Worm (Caenorhabditis elegans): ENCODE data around the gene col-128.
A peak's percentile ranks its signal among the peaks of the same experiment; 100 is the strongest.

The col-128 gene

ce11 chrIV:11563090-11563489 is 11.3 kb upstream of the col-128 start:
- no peak for TF ChIP-seq tbx-7 (tag; optimal IDR thresholded peaks at IDR 0.05)
- no peak for TF ChIP-seq hlh-15 (tag; optimal IDR thresholded peaks at IDR 0.05)
- no peak for TF ChIP-seq npax-4 (tag; optimal IDR thresholded peaks at IDR 0.05)
- no peak for TF ChIP-seq F13H6.1 (tag; optimal IDR thresholded peaks at IDR 0.05)
- TF ChIP-seq Y22D7AL.16 (tag; optimal IDR thresholded peaks at IDR 0.05) = no peak
- no peak for TF ChIP-seq unc-86 (tag; optimal IDR thresholded peaks at IDR 0.05)
- no peak for TF ChIP-seq elt-4 (tag; optimal IDR thresholded peaks at IDR 0.05)
- no peak for TF ChIP-seq C38D4.7 (GFP tag; optimal IDR thresholded peaks at IDR 0.05)
- TF ChIP-seq odd-2 (tag; optimal IDR thresholded peaks at IDR 0.05) = no peak
- TF ChIP-seq nhr-11 (tag; optimal IDR thresholded peaks at IDR 0.05) = no peak
- TF ChIP-seq unc-42 (tag; optimal IDR thresholded peaks at IDR 0.05) = no peak
- TF ChIP-seq fax-1 (tag; optimal IDR thresholded peaks at IDR 0.05) = no peak
- TF ChIP-seq gmeb-2 (tag; optimal IDR thresholded peaks at IDR 0.05) = no peak
- TF ChIP-seq rnt-1 (tag; optimal IDR thresholded peaks at IDR 0.05) = no peak
- TF ChIP-seq hlh-6 (tag; optimal IDR thresholded peaks at IDR 0.05) = no peak
- no peak for TF ChIP-seq ceh-22 (tag; optimal IDR thresholded peaks at IDR 0.05)
- TF ChIP-seq mec-3 (tag; optimal IDR thresholded peaks at IDR 0.05; ENCODE audit: borderline replicate concordance) = no peak
- TF ChIP-seq unc-55 (GFP tag; optimal IDR thresholded peaks at IDR 0.05) = no peak

DNA sequence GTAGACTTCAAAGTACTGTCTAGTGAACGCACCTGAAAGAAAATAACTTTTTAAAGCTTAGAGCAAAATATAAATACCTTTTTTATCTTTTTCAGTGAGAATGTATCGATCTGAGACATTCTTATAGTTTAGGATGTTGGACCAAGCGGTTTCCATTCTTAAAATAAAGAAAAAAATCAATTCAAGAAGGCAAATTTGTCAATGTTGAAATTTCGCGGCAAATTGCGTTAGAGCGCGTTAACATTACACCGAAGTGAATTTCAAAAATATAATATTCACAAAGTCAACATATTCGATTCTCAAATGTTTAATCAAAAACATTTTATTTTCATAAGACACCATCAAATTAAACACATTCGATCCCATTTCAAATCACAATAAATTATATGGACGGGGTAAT is 9.9 kb upstream of the col-128 start, which contains the start of gene F12F6.7:
F12F6.7 (minus strand) TSS at position 157 of the 400 bp plus-strand sequence.
- TF ChIP-seq tbx-7 (tag; optimal IDR thresholded peaks at IDR 0.05) (no peak), hlh-13 (GFP tag; optimal IDR thresholded peaks at IDR 0.05) (no peak), elt-2 (tag; optimal IDR thresholded peaks at IDR 0.05) (no peak), ceh-31 (tag; optimal IDR thresholded peaks at IDR 0.05) (no peak), ceh-45 (GFP tag; IDR thresholded peaks at IDR 0.05) (no peak), pqm-1 (tag; optimal IDR thresholded peaks at IDR 0.05) (no peak), ttx-3 (tag; optimal IDR thresholded peaks at IDR 0.05) (no peak), T23F11.4 (GFP tag; optimal IDR thresholded peaks at IDR 0.05) (no peak), ceh-18 (tag; optimal IDR thresholded peaks at IDR 0.05) (no peak), nfya-1 (tag; optimal IDR thresholded peaks at IDR 0.05) (no peak), ceh-34 (tag; optimal IDR thresholded peaks at IDR 0.05) (no peak), pag-3 (tag; optimal IDR thresholded peaks at IDR 0.05; ENCODE audit: borderline replicate concordance) (no peak), C08G9.2 (tag; optimal IDR thresholded peaks at IDR 0.05) (no peak), C38D4.7 (GFP tag; optimal IDR thresholded peaks at IDR 0.05) (no peak), ceh-14 (tag; optimal IDR thresholded peaks at IDR 0.05) (no peak)

DNA sequence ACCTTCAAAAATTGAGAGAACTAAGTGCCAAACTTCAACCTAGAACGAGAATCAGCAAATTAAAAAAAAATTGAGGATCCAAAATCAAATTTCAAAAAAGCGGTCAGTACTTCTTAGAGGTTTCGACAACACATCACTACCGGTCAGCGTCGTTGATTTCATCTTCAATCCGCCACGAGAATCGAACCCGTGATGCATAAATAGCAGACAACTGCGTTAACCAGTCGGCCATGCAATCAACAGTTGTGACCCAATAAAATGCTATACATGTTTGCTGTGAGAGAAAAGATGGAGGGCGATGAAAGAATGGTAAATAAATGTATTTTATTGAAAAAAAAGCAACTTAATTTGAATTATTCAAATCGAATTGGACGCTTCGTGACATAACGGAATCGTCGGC is 2.1 kb downstream of the col-128 start:
- no peak for TF ChIP-seq pqm-1 (tag; optimal IDR thresholded peaks at IDR 0.05)
- TF ChIP-seq hlh-8 (tag; optimal IDR thresholded peaks at IDR 0.05) = peak; percentile 55
- TF ChIP-seq eyg-1 (tag; optimal IDR thresholded peaks at IDR 0.05) = peak; percentile 50
- TF ChIP-seq lin-11 (tag; optimal IDR thresholded peaks at IDR 0.05) = peak; percentile 80
- TF ChIP-seq hlh-6 (tag; optimal IDR thresholded peaks at IDR 0.05) = peak; percentile 77
- no peak for TF ChIP-seq nhr-11 (tag; optimal IDR thresholded peaks at IDR 0.05)
- TF ChIP-seq nfya-1 (tag; optimal IDR thresholded peaks at IDR 0.05) = peak; percentile 71
- peak; percentile 80 for TF ChIP-seq sox-4 (tag; optimal IDR thresholded peaks at IDR 0.05)
- TF ChIP-seq hlh-13 (GFP tag; optimal IDR thresholded peaks at IDR 0.05) = peak; percentile 74
- no peak for TF ChIP-seq mec-3 (tag; optimal IDR thresholded peaks at IDR 0.05; ENCODE audit: borderline replicate concordance)
- peak; percentile 9 for TF ChIP-seq pros-1 (tag; optimal IDR thresholded peaks at IDR 0.05)
- peak; percentile 79 for TF ChIP-seq ttx-3 (tag; optimal IDR thresholded peaks at IDR 0.05)
- peak; percentile 74 for TF ChIP-seq unc-86 (tag; optimal IDR thresholded peaks at IDR 0.05)
- peak; percentile 76 for TF ChIP-seq T23F11.4 (GFP tag; optimal IDR thresholded peaks at IDR 0.05)
- TF ChIP-seq ceh-30 (tag; optimal IDR thresholded peaks at IDR 0.05) = no peak
- TF ChIP-seq npax-4 (tag; optimal IDR thresholded peaks at IDR 0.05) = peak; percentile 67
- peak; percentile 10 for TF ChIP-seq ahr-1 (tag; optimal IDR thresholded peaks at IDR 0.05)
- TF ChIP-seq pha-2 (tag; optimal IDR thresholded peaks at IDR 0.05) = peak; percentile 83
- TF ChIP-seq unc-55 (GFP tag; optimal IDR thresholded peaks at IDR 0.05) = no peak
- TF ChIP-seq hlh-15 (tag; optimal IDR thresholded peaks at IDR 0.05) = peak; percentile 23
- TF ChIP-seq nhr-232 (tag; optimal IDR thresholded peaks at IDR 0.05) = peak; percentile 82
- TF ChIP-seq tbx-2 (tag; optimal IDR thresholded peaks at IDR 0.05) = peak; percentile 72
- TF ChIP-seq elt-4 (tag; optimal IDR thresholded peaks at IDR 0.05) = no peak
- TF ChIP-seq ceh-6 (GFP tag; optimal IDR thresholded peaks at IDR 0.05) = peak; percentile 84
- peak; percentile 79 for TF ChIP-seq K02D7.2 (tag; optimal IDR thresholded peaks at IDR 0.05)
- peak; percentile 75 for TF ChIP-seq rnt-1 (tag; optimal IDR thresholded peaks at IDR 0.05)
- TF ChIP-seq ceh-24 (tag; optimal IDR thresholded peaks at IDR 0.05) = peak; percentile 40
- peak; percentile 81 for TF ChIP-seq K09A11.1 (tag; optimal IDR thresholded peaks at IDR 0.05; ENCODE audit: insufficient read depth)
- TF ChIP-seq pax-1 (tag; optimal IDR thresholded peaks at IDR 0.05) = no peak
- peak; percentile 81 for TF ChIP-seq che-1 (tag; optimal IDR thresholded peaks at IDR 0.05)
- peak; percentile 72 for TF ChIP-seq C08G9.2 (tag; optimal IDR thresholded peaks at IDR 0.05)
- peak; percentile 60 for TF ChIP-seq sox-2 (GFP tag; IDR thresholded peaks at IDR 0.05)
